Fruit fly (Drosophila melanogaster) whole organism, embryonic: Measurements from ENCODE around the gene Sirt4.

ENCODE experiments used
- Atf3 ChIP-seq: fragments of 200-800 bp; sonication (Bioruptor generic); optimal IDR thresholded peaks from 3 replicates; lab custom pipeline; 2016; ENCODE audit warnings: missing biosample characterization, missing genetic modification characterization
- Awh ChIP-seq: fragments of 200-800 bp; sonication (Bioruptor generic); IDR thresholded peaks from 2 replicates; pipeline ENCODE4, ENCODE4 v1.3.6; 2022; ENCODE audit warnings: missing biosample characterization, missing genetic modification characterization
- Bdp1 ChIP-seq: fragments of 200-800 bp; sonication (Bioruptor generic); optimal IDR thresholded peaks from 3 replicates; lab custom pipeline; 2016; ENCODE audit warnings: missing biosample characterization, missing genetic modification characterization
- Blimp-1 ChIP-seq: fragments of 200-800 bp; sonication (Bioruptor generic); optimal IDR thresholded peaks from 3 replicates; lab custom pipeline; 2018; ENCODE audit warnings: missing biosample characterization, missing genetic modification characterization, mild to moderate bottlenecking, moderate library complexity, missing genetic modification reagents
- CG11093 ChIP-seq: fragments of 200-800 bp; sonication (Bioruptor generic); IDR thresholded peaks from 3 replicates; pipeline ENCODE4 v1.3.6; 2022; ENCODE audit warnings: missing biosample characterization, missing genetic modification characterization
- CG12104 ChIP-seq: fragments of 200-800 bp; sonication (Bioruptor generic); optimal IDR thresholded peaks from 3 replicates; lab custom pipeline; 2016; ENCODE audit warnings: missing biosample characterization, missing genetic modification characterization
- CG13296 ChIP-seq: fragments of 200-800 bp; sonication (Bioruptor generic); optimal IDR thresholded peaks from 3 replicates; lab custom pipeline; 2018; ENCODE audit warnings: missing biosample characterization, mild to moderate bottlenecking, missing genetic modification characterization
- CG14050 ChIP-seq: fragments of 200-800 bp; sonication (Bioruptor generic); IDR thresholded peaks from 3 replicates; pipeline ENCODE4 v1.3.6; 2022; ENCODE audit warnings: missing biosample characterization, missing genetic modification characterization
- CG14860 ChIP-seq: fragments of 200-800 bp; sonication (Bioruptor generic); IDR thresholded peaks from 3 replicates; pipeline ENCODE4 v1.3.6; 2022; ENCODE audit warnings: missing biosample characterization, missing genetic modification characterization; ENCODE audit not compliant: partially characterized antibody
- CG14965 ChIP-seq: fragments of 200-800 bp; sonication (Bioruptor generic); optimal IDR thresholded peaks from 2 replicates; lab custom pipeline; 2016; ENCODE audit warnings: missing biosample characterization, missing genetic modification characterization, borderline replicate concordance
- CG15269 ChIP-seq: fragments of 200-800 bp; sonication (Bioruptor generic); optimal IDR thresholded peaks from 2 replicates; lab custom pipeline; 2018; ENCODE audit warnings: missing biosample characterization, mild to moderate bottlenecking, missing genetic modification characterization, moderate library complexity
- CG1792 ChIP-seq: fragments of 200-800 bp; sonication (Bioruptor generic); optimal IDR thresholded peaks from 2 replicates; lab custom pipeline; 2016; ENCODE audit warnings: missing biosample characterization, missing genetic modification characterization
- CG18619 ChIP-seq: fragments of 200-800 bp; sonication (Bioruptor generic); optimal IDR thresholded peaks from 3 replicates; lab custom pipeline; 2017; ENCODE audit warnings: missing biosample characterization, mild to moderate bottlenecking, missing genetic modification characterization
- CG4424 ChIP-seq: fragments of 200-800 bp; sonication (Bioruptor generic); optimal IDR thresholded peaks from 3 replicates; lab custom pipeline; 2016; ENCODE audit warnings: missing biosample characterization, missing genetic modification characterization
- CG4854 ChIP-seq: fragments of 200-800 bp; sonication (Bioruptor generic); optimal IDR thresholded peaks from 2 replicates; lab custom pipeline; 2016; ENCODE audit warnings: missing biosample characterization, missing genetic modification characterization, inconsistent platforms
- CG6813 ChIP-seq: fragments of 200-800 bp; sonication (Bioruptor generic); optimal IDR thresholded peaks from 2 replicates; lab custom pipeline; 2017; ENCODE audit warnings: missing biosample characterization, missing genetic modification characterization, mild to moderate bottlenecking, moderate library complexity, missing genetic modification reagents
- D19A ChIP-seq: fragments of 200-800 bp; optimal IDR thresholded peaks from 3 replicates; lab custom pipeline; 2019; ENCODE audit warnings: missing biosample characterization, mild to moderate bottlenecking, missing genetic modification characterization, moderate library complexity
- Deaf1 ChIP-seq: fragments of 200-800 bp; optimal IDR thresholded peaks from 3 replicates; lab custom pipeline; 2019; ENCODE audit warnings: missing biosample characterization, mild to moderate bottlenecking, missing genetic modification characterization, moderate library complexity
- Dek ChIP-seq: fragments of 200-800 bp; sonication (Bioruptor generic); optimal IDR thresholded peaks from 3 replicates; lab custom pipeline; 2019; ENCODE audit warnings: missing biosample characterization, mild to moderate bottlenecking, missing genetic modification characterization, moderate library complexity
- Ets65A ChIP-seq: fragments of 200-800 bp; sonication (Bioruptor generic); peaks from one replicate; lab custom pipeline; 2016; ENCODE audit warnings: missing biosample characterization, missing genetic modification characterization
- H15 ChIP-seq: fragments of 200-800 bp; sonication (Bioruptor generic); IDR thresholded peaks from 3 replicates; pipeline ENCODE4 v1.3.6; 2022; ENCODE audit warnings: missing biosample characterization, missing genetic modification characterization
- Hey ChIP-seq: fragments of 200-800 bp; sonication (Bioruptor generic); optimal IDR thresholded peaks from 3 replicates; lab custom pipeline; 2018; ENCODE audit warnings: missing biosample characterization, mild to moderate bottlenecking, missing genetic modification characterization
- MTF-1 ChIP-seq: fragments of 200-800 bp; sonication (Bioruptor generic); optimal IDR thresholded peaks from 2 replicates; lab custom pipeline; 2018; ENCODE audit warnings: missing biosample characterization, mild to moderate bottlenecking, missing genetic modification characterization, borderline replicate concordance
- PHDP ChIP-seq: fragments of 200-800 bp; sonication (Bioruptor generic); optimal IDR thresholded peaks from 3 replicates; lab custom pipeline; 2018; ENCODE audit warnings: missing biosample characterization, mild to moderate bottlenecking, missing genetic modification characterization, moderate library complexity
- Ptx1 ChIP-seq: fragments of 200-800 bp; sonication (Bioruptor generic); IDR thresholded peaks from 2 replicates; pipeline ENCODE4 v1.3.6; 2022; ENCODE audit warnings: missing biosample characterization, missing genetic modification characterization
- Rx ChIP-seq: fragments of 200-800 bp; sonication (Bioruptor generic); IDR thresholded peaks from 2 replicates; pipeline ENCODE4 v1.3.6; 2022; ENCODE audit warnings: missing biosample characterization, missing genetic modification characterization
- Scr ChIP-seq: fragments of 200-800 bp; sonication (Bioruptor generic); IDR thresholded peaks from 2 replicates; pipeline ENCODE4 v1.3.6; 2022; ENCODE audit warnings: missing biosample characterization, missing genetic modification characterization; ENCODE audit not compliant: partially characterized antibody
- TFAM ChIP-seq: fragments of 200-800 bp; sonication (Bioruptor generic); optimal IDR thresholded peaks from 2 replicates; lab custom pipeline; 2017; ENCODE audit warnings: missing biosample characterization, missing genetic modification characterization, inconsistent platforms
- Vsx1 ChIP-seq: fragments of 200-800 bp; sonication (Bioruptor generic); optimal IDR thresholded peaks from 2 replicates; lab custom pipeline; 2017; ENCODE audit warnings: missing biosample characterization, mild to moderate bottlenecking, missing genetic modification characterization, missing genetic modification reagents
- amos ChIP-seq: fragments of 200-800 bp; sonication (Bioruptor generic); IDR thresholded peaks from 2 replicates; pipeline ENCODE4 v1.3.6; 2022; ENCODE audit warnings: missing biosample characterization, missing genetic modification characterization; ENCODE audit not compliant: partially characterized antibody
- bab2 ChIP-seq: fragments of 200-800 bp; sonication (Bioruptor generic); optimal IDR thresholded peaks from 2 replicates; lab custom pipeline; 2016; ENCODE audit warnings: missing biosample characterization, missing genetic modification characterization
- bowl ChIP-seq: fragments of 200-800 bp; sonication (Bioruptor generic); IDR thresholded peaks from 2 replicates; pipeline ENCODE4 v1.3.6; 2022; ENCODE audit warnings: missing biosample characterization, missing genetic modification characterization
- cato ChIP-seq: fragments of 200-800 bp; sonication (Bioruptor generic); optimal IDR thresholded peaks from 2 replicates; lab custom pipeline; 2016; ENCODE audit warnings: missing biosample characterization, missing genetic modification characterization, borderline replicate concordance
- cwo ChIP-seq: fragments of 200-800 bp; sonication (Bioruptor generic); optimal IDR thresholded peaks from 3 replicates; lab custom pipeline; 2017; ENCODE audit warnings: missing biosample characterization, missing genetic modification characterization, mild to moderate bottlenecking, moderate library complexity, missing genetic modification reagents
- fd3F ChIP-seq: fragments of 200-800 bp; sonication (Bioruptor generic); optimal IDR thresholded peaks from 2 replicates; lab custom pipeline; 2018; ENCODE audit warnings: missing biosample characterization, mild to moderate bottlenecking, missing genetic modification characterization, moderate library complexity
- her ChIP-seq: fragments of 200-800 bp; sonication (Bioruptor generic); optimal IDR thresholded peaks from 2 replicates; lab custom pipeline; 2016; ENCODE audit warnings: missing biosample characterization, missing genetic modification characterization
- jing ChIP-seq: fragments of 200-800 bp; sonication (Bioruptor generic); optimal IDR thresholded peaks from 2 replicates; lab custom pipeline; 2018; ENCODE audit warnings: missing biosample characterization, mild to moderate bottlenecking, missing genetic modification characterization
- jumu ChIP-seq: fragments of 200-800 bp; sonication (Bioruptor generic); optimal IDR thresholded peaks from 3 replicates; lab custom pipeline; 2016; ENCODE audit warnings: missing biosample characterization, missing genetic modification characterization
- lilli ChIP-seq: fragments of 200-800 bp; sonication (Bioruptor generic); optimal IDR thresholded peaks from 3 replicates; lab custom pipeline; 2016; ENCODE audit warnings: missing biosample characterization, missing genetic modification characterization
- mam ChIP-seq: fragments of 200-800 bp; sonication (Bioruptor generic); optimal IDR thresholded peaks from 3 replicates; lab custom pipeline; 2016; ENCODE audit warnings: missing biosample characterization, missing genetic modification characterization
- mirr ChIP-seq: fragments of 200-800 bp; sonication (Bioruptor generic); optimal IDR thresholded peaks from 3 replicates; lab custom pipeline; 2018; ENCODE audit warnings: missing biosample characterization, mild to moderate bottlenecking, missing genetic modification characterization
- odd ChIP-seq: fragments of 200-800 bp; sonication (Bioruptor generic); optimal IDR thresholded peaks from 2 replicates; lab custom pipeline; 2017; ENCODE audit warnings: missing biosample characterization, mild to moderate bottlenecking, missing genetic modification characterization
- pb ChIP-seq: fragments of 200-800 bp; sonication (Bioruptor generic); optimal IDR thresholded peaks from 3 replicates; lab custom pipeline; 2016; ENCODE audit warnings: missing biosample characterization, missing genetic modification characterization
- pnt ChIP-seq: fragments of 200-800 bp; sonication (Bioruptor generic); optimal IDR thresholded peaks from 3 replicates; lab custom pipeline; 2016; ENCODE audit warnings: missing biosample characterization, missing genetic modification characterization
- prd ChIP-seq, 3 experiments: fragments of >200 bp in 2 of 3; fragments of 200-800 bp in 1 of 3; sonication (Bioruptor generic) in 1 of 3; optimal IDR thresholded peaks in 2 of 3; IDR thresholded peaks in 1 of 3; 2 replicates in 2 of 3; 3 replicates in 1 of 3; pipeline versions ENCODE4 v1.3.6 to Lab custom; 2017 to 2022; ENCODE audit warnings: missing biosample characterization in 1 of 3, missing genetic modification characterization in 1 of 3
- sr ChIP-seq: fragments of 200-800 bp; sonication (Bioruptor generic); IDR thresholded peaks from 3 replicates; pipeline ENCODE4 v1.3.6; 2022; ENCODE audit warnings: missing biosample characterization, missing genetic modification characterization
- yki ChIP-seq: fragments of >200 bp; optimal IDR thresholded peaks from 3 replicates; lab custom pipeline; 2018
- zfh1 ChIP-seq: fragments of 200-800 bp; sonication (Bioruptor generic); IDR thresholded peaks from 3 replicates; pipeline ENCODE4 v1.3.6; 2022; ENCODE audit warnings: missing biosample characterization, missing genetic modification characterization

The Sirt4 gene

dm6 chrX:5677400-5678177, 11.8 kb upstream of the Sirt4 start (continued):
- TF ChIP-seq sr (GFP tag; lab: Robert Waterston, UW) (peak; percentile 83), MTF-1 (GFP tag; lab: Kevin White, UChicago) (peak; percentile 98), CG12104 (GFP tag; lab: Kevin White, UChicago) (peak; percentile 97), TFAM (GFP tag; lab: Kevin White, UChicago) (peak; percentile 84), CG13296 (peak; percentile 97), her (GFP tag; lab: Kevin White, UChicago) (peak; percentile 83), cwo (GFP tag; lab: Kevin White, UChicago) (peak; percentile 86), Scr (GFP tag; lab: Robert Waterston, UW) (no peak), fd3F (GFP tag; lab: Kevin White, UChicago) (peak; percentile 94), Deaf1 (tag; lab: Kevin White, UChicago) (peak; percentile 49), CG4424 (GFP tag; lab: Kevin White, UChicago) (peak; percentile 87), mirr (GFP tag; lab: Kevin White, UChicago) (peak; percentile 98), PHDP (tag; lab: Kevin White, UChicago) (peak; percentile 94), cato (GFP tag; lab: Kevin White, UChicago) (peak; percentile 79), odd (GFP tag; lab: Kevin White, UChicago) (peak; percentile 97), Atf3 (GFP tag; lab: Kevin White, UChicago) (peak; percentile 80), yki (no peak), CG15269 (tag; lab: Kevin White, UChicago) (peak; percentile 94), CG1792 (GFP tag; lab: Kevin White, UChicago) (peak; percentile 93), prd (optimal IDR thresholded peaks at IDR 0.05; lab: Kevin White, UChicago) (no peak), prd (GFP tag; IDR thresholded peaks at IDR 0.05; lab: Robert Waterston, UW) (peak; percentile 72; the same call in 2 of the 3 replicates), CG14860 (GFP tag; lab: Robert Waterston, UW) (no peak), CG11093 (GFP tag; lab: Robert Waterston, UW) (peak; percentile 85; the same call in 1 of the 3 replicates), lilli (GFP tag; lab: Kevin White, UChicago) (peak; percentile 67), CG14965 (GFP tag; lab: Kevin White, UChicago) (peak; percentile 73), Bdp1 (GFP tag; lab: Kevin White, UChicago) (peak; percentile 87), Rx (GFP tag; lab: Robert Waterston, UW) (peak; percentile 65), CG14050 (peak; percentile 67), pnt (GFP tag; lab: Kevin White, UChicago) (peak; percentile 91), bowl (GFP tag; lab: Robert Waterston, UW) (0 out of 2 replicates have a peak, but pooled peaks have one; percentile 45), Awh (GFP tag; lab: Robert Waterston, UW) (peak; percentile 97), CG18619 (peak; percentile 92), bab2 (GFP tag; lab: Kevin White, UChicago) (peak; percentile 97), D19A (tag; lab: Kevin White, UChicago) (peak; percentile 70), H15 (GFP tag; lab: Robert Waterston, UW) (peak; percentile 59; the same call in 1 of the 3 replicates), jing (no peak), CG4854 (peak; percentile 93), jumu (GFP tag; lab: Kevin White, UChicago) (peak; percentile 77), Blimp-1 (GFP tag; lab: Kevin White, UChicago) (peak; percentile 94), Hey (tag; lab: Kevin White, UChicago) (peak; percentile 94), Ets65A (GFP tag; lab: Kevin White, UChicago) (peak; percentile 93), CG6813 (GFP tag; lab: Kevin White, UChicago) (peak; percentile 99), Dek (tag; lab: Kevin White, UChicago) (peak; percentile 92), zfh1 (GFP tag; lab: Robert Waterston, UW) (peak; percentile 94), Ptx1 (peak; percentile 30; the same call in 1 of the 2 replicates), amos (no peak), mam (GFP tag; lab: Kevin White, UChicago) (peak; percentile 65), pb (GFP tag; lab: Kevin White, UChicago) (peak; percentile 80), Vsx1 (GFP tag; lab: Kevin White, UChicago) (peak; percentile 97)
